Worm (Caenorhabditis elegans) whole organism, late embryonic: ENCODE results near the gene T10G3.3.

Experiments used
- C38D4.7 ChIP-seq: fragments of 200-800 bp; sonication (Bioruptor generic); optimal IDR thresholded peaks from 2 replicates; lab custom pipeline; 2018; ENCODE audit warnings: mild to moderate bottlenecking, missing genetic modification characterization, moderate library complexity, missing compliant biosample characterization
- ama-1 ChIP-seq: fragments of 150-350 bp; optimal IDR thresholded peaks from 2 replicates; lab custom pipeline; 2014
- ceh-22 ChIP-seq: sonication (generic microtip); optimal IDR thresholded peaks from 2 replicates; lab custom pipeline; 2017; ENCODE audit warnings: missing biosample characterization, missing genetic modification characterization
- ceh-6 ChIP-seq: fragments of 200-800 bp; sonication (Bioruptor generic); optimal IDR thresholded peaks from 2 replicates; lab custom pipeline; 2018; ENCODE audit warnings: mild to moderate bottlenecking, missing genetic modification characterization, missing compliant biosample characterization
- ets-4 ChIP-seq: sonication (generic microtip); optimal IDR thresholded peaks from 2 replicates; lab custom pipeline; 2016; ENCODE audit warnings: missing genetic modification characterization, missing compliant biosample characterization
- gmeb-2 ChIP-seq: sonication (generic microtip); optimal IDR thresholded peaks from 2 replicates; lab custom pipeline; 2016; ENCODE audit warnings: missing genetic modification characterization, inconsistent platforms, missing compliant biosample characterization
- hlh-15 ChIP-seq: sonication (generic microtip); optimal IDR thresholded peaks from 2 replicates; lab custom pipeline; 2016; ENCODE audit warnings: missing genetic modification characterization, missing compliant biosample characterization
- nhr-11 ChIP-seq: fragments of 150-350 bp; optimal IDR thresholded peaks from 2 replicates; lab custom pipeline; 2014; ENCODE audit warnings: missing biosample characterization, missing genetic modification characterization
- sdc-2 ChIP-seq: sonication (generic microtip); optimal IDR thresholded peaks from 2 replicates; lab custom pipeline; 2016; ENCODE audit warnings: missing genotype, missing genetic modification characterization, missing compliant biosample characterization
- tbx-2 ChIP-seq: sonication (generic microtip); optimal IDR thresholded peaks from 2 replicates; lab custom pipeline; 2016; ENCODE audit warnings: missing genetic modification characterization, missing compliant biosample characterization
- ztf-16 ChIP-seq: sonication (generic microtip); optimal IDR thresholded peaks from 2 replicates; lab custom pipeline; 2017; ENCODE audit warnings: missing genetic modification characterization, missing compliant biosample characterization

DNA sequence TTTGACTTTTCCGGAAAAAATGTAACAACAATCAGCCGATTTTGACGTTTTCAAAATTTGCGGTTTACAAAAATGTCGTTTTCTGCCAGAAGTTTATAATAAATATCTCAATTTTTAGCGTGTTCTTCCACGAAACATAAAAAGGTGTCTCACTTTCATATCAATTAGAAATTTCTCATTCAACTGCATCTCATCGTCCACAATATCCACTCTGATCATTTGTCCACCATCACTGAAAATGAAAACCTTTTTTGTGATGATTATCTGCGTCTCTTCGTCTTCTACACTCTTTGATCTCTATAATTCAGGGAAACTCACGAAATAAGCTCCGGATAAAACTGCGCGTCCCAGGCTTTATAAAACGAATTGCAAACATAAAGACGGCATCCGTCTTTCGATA is 22.5 kb upstream of the T10G3.3 start:
- no peak for TF ChIP-seq ztf-16 (tag; lab: Kevin White, UChicago)
- no peak for TF ChIP-seq tbx-2 (tag; lab: Kevin White, UChicago)
- TF ChIP-seq hlh-15, result no peak
- no peak for TF ChIP-seq sdc-2 (tag; lab: Kevin White, UChicago)
- no peak for TF ChIP-seq ama-1 (lab: Kevin White, UChicago)
- TF ChIP-seq C38D4.7 (GFP tag; lab: Kevin White, UChicago), result no peak
- no peak for TF ChIP-seq ceh-22 (tag; lab: Kevin White, UChicago)
- TF ChIP-seq nhr-11, result no peak
- no peak for TF ChIP-seq gmeb-2 (tag; lab: Kevin White, UChicago)
- TF ChIP-seq ets-4 (tag; lab: Kevin White, UChicago), result no peak
- no peak for TF ChIP-seq ceh-6
